Worm (Caenorhabditis elegans): ENCODE data around the gene cnc-2.

- TF ChIP-seq flt-1 (GFP tag; IDR thresholded peaks at IDR 0.05): no peak
- TF ChIP-seq ama-1 (optimal IDR thresholded peaks at IDR 0.05): no peak
- no peak for TF ChIP-seq ceh-13 (GFP tag; optimal IDR thresholded peaks at IDR 0.05)
- no peak for TF ChIP-seq hmbx-1 (tag; optimal IDR thresholded peaks at IDR 0.05)
- no peak for TF ChIP-seq sea-1 (GFP tag; conservative IDR thresholded peaks at IDR 0.05)
- TF ChIP-seq B0310.2 (tag; optimal IDR thresholded peaks at IDR 0.05): no peak
- TF ChIP-seq hnd-1 (tag; optimal IDR thresholded peaks at IDR 0.05): no peak
- TF ChIP-seq hmg-4 (GFP tag; optimal IDR thresholded peaks at IDR 0.05): no peak
- no peak for TF ChIP-seq tbx-11 (GFP tag; IDR thresholded peaks at IDR 0.05)
These were observed 17.0 kb upstream of the cnc-2 start for ce11 chrV:1466949-1467348.
